Fruit fly (Drosophila melanogaster): ENCODE measurements around the gene mtm.

Gene mtm

DNA sequence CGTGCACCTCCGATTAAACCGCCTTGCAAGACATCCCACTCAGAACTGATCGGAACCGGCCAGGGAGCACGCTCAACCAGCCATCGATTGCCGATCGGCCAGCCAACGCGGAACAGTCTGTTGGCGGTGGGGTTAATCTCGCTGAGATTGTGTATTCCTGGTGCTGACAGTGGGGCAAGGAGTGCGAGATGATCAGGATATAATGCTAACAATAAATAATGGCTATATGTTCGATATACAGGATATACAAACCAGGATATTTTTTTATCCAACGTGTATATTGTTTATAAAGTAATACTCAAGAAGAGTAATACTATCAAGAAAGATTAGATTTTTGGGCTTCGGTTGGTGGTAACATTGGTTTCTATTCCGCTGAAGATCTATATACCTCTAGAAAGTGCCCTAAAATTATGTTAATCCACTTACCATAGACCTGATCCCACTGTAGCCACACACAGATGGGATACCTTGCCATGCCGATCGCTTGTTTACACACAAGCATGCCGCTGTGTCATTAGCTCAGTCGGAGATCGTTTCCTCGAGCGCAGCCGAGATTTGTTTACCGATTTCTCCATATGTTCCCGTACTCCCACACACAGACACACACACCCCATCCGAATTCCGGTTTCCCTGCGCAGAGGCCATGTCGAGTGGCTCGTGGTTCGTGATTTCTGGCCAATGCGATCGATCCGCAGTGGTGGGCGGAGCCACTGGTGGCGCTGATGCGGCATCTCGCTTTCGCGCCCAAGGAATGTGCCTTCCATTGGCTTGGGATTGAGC lies 17.3 kb downstream of the mtm start, which contains the start of gene H2.0 (continued):
- no peak for TF ChIP-seq sqz (GFP tag; optimal IDR thresholded peaks at IDR 0.05)
- TF ChIP-seq amos (GFP tag; IDR thresholded peaks at IDR 0.05; ENCODE audit: partially characterized antibody) = no peak
- no peak for TF ChIP-seq CG33213 (GFP tag; optimal IDR thresholded peaks at IDR 0.05)
- peak; percentile 69 for TF ChIP-seq CG15696 (tag; optimal IDR thresholded peaks at IDR 0.05)
- TF ChIP-seq crol (GFP tag; IDR thresholded peaks at IDR 0.05) = no peak
- peak; percentile 42 for TF ChIP-seq CG6813 (GFP tag; optimal IDR thresholded peaks at IDR 0.05)
- peak; percentile 59 for TF ChIP-seq nmo (GFP tag; optimal IDR thresholded peaks at IDR 0.05)
- TF ChIP-seq cwo (GFP tag; optimal IDR thresholded peaks at IDR 0.05) = no peak
- TF ChIP-seq eyg (GFP tag; optimal IDR thresholded peaks at IDR 0.05) = no peak
- TF ChIP-seq CG4424 (GFP tag; optimal IDR thresholded peaks at IDR 0.05) = peak; percentile 46
- peak; percentile 38 for TF ChIP-seq CG10209 (GFP tag; optimal IDR thresholded peaks at IDR 0.05)
- no peak for TF ChIP-seq NFAT (GFP tag; IDR thresholded peaks at IDR 0.05)
- peak; percentile 27 for TF ChIP-seq lab (GFP tag; optimal IDR thresholded peaks at IDR 0.05)
- peak; percentile 37; the same call in 1 of the 2 replicates for TF ChIP-seq esg (GFP tag; conservative IDR thresholded peaks at IDR 0.05)
- no peak for TF ChIP-seq CG6765 (GFP tag; optimal IDR thresholded peaks at IDR 0.05)
- peak; percentile 62 for TF ChIP-seq CG9727 (GFP tag; optimal IDR thresholded peaks at IDR 0.05)
- TF ChIP-seq Atf-2 (GFP tag; optimal IDR thresholded peaks at IDR 0.05) = peak; percentile 25
- TF ChIP-seq lola (GFP tag; optimal IDR thresholded peaks at IDR 0.05) = peak in 1 of 3 experiments; percentile 65
- peak; percentile 24 for TF ChIP-seq ac (GFP tag; optimal IDR thresholded peaks at IDR 0.05)
- TF ChIP-seq ERR (GFP tag; optimal IDR thresholded peaks at IDR 0.05) = no peak
- peak; percentile 62 for TF ChIP-seq CG8478 (optimal IDR thresholded peaks at IDR 0.05)
- TF ChIP-seq CrebB (tag; optimal IDR thresholded peaks at IDR 0.05) = no peak
- TF ChIP-seq sens (GFP tag) = peak; percentile 81
- TF ChIP-seq sd (tag; optimal IDR thresholded peaks at IDR 0.05) = peak; percentile 88
- TF ChIP-seq nau (GFP tag; optimal IDR thresholded peaks at IDR 0.05) = no peak
- TF ChIP-seq gsb-n (tag; optimal IDR thresholded peaks at IDR 0.05) = peak; percentile 10
- TF ChIP-seq ssp (GFP tag; IDR thresholded peaks at IDR 0.05) = no peak
- 0 out of 2 replicates have a peak, but pooled peaks have one; percentile 26 for TF ChIP-seq ara (GFP tag; IDR thresholded peaks at IDR 0.05)
- TF ChIP-seq Ptx1 (GFP tag; IDR thresholded peaks at IDR 0.05) = 0 out of 2 replicates have a peak, but pooled peaks have one; percentile 15
- no peak for TF ChIP-seq Atf6 (GFP tag; IDR thresholded peaks at IDR 0.05)
- TF ChIP-seq salm (tag; optimal IDR thresholded peaks at IDR 0.05) = no peak
- peak; percentile 41 for TF ChIP-seq CG1602 (GFP tag; optimal IDR thresholded peaks at IDR 0.05)
- peak; percentile 8 for TF ChIP-seq CG2202 (tag; optimal IDR thresholded peaks at IDR 0.05)
- TF ChIP-seq CG4707 (GFP tag; optimal IDR thresholded peaks at IDR 0.05) = peak; percentile 1
- peak; percentile 61; the same call in 1 of the 3 replicates for TF ChIP-seq z (GFP tag; IDR thresholded peaks at IDR 0.05)
- TF ChIP-seq CG2875 (GFP tag; optimal IDR thresholded peaks at IDR 0.05) = peak; percentile 20
- TF ChIP-seq dmrt11E (tag; optimal IDR thresholded peaks at IDR 0.05) = peak; percentile 68
- no peak for TF ChIP-seq ken (GFP tag; IDR thresholded peaks at IDR 0.05)
- TF ChIP-seq HLHmδ (GFP tag; optimal IDR thresholded peaks at IDR 0.05) = peak; percentile 79
- no peak for TF ChIP-seq ind (GFP tag; optimal IDR thresholded peaks at IDR 0.05)
- peak; percentile 24 for TF ChIP-seq grn (GFP tag; optimal IDR thresholded peaks at IDR 0.05)
- peak; percentile 59; the same call in 1 of the 2 replicates for TF ChIP-seq Nf-YA (GFP tag; IDR thresholded peaks at IDR 0.05)
- TF ChIP-seq fd102C (GFP tag; optimal IDR thresholded peaks at IDR 0.05) = peak; percentile 3
- no peak for TF ChIP-seq Pdp1 (GFP tag; optimal IDR thresholded peaks at IDR 0.05)
- no peak for TF ChIP-seq Ssrp (tag; optimal IDR thresholded peaks at IDR 0.05)
- TF ChIP-seq dpn (GFP tag; optimal IDR thresholded peaks at IDR 0.05) = peak in 1 of 2 experiments; percentile 23
- peak; percentile 38 for TF ChIP-seq fd96Cb (tag; optimal IDR thresholded peaks at IDR 0.05)
- peak; percentile 25 for TF ChIP-seq CG13775 (GFP tag; optimal IDR thresholded peaks at IDR 0.05)

Data from whole organism, embryonic.